Worm (Caenorhabditis elegans) whole organism, early embryonic: Measurements from ENCODE around the gene gst-37.

Source experiments
- B0310.2 ChIP-seq: sonication (generic microtip); optimal IDR thresholded peaks from 2 replicates; lab custom pipeline; 2016; ENCODE audit warnings: mild to moderate bottlenecking, missing genetic modification characterization, missing compliant biosample characterization
- aly-1 ChIP-seq: sonication (generic microtip); optimal IDR thresholded peaks from 2 replicates; lab custom pipeline; 2016; ENCODE audit warnings: missing genetic modification characterization, missing compliant biosample characterization
- ama-1 ChIP-seq: fragments of 150-350 bp; optimal IDR thresholded peaks from 2 replicates; lab custom pipeline; 2014
- ets-7 ChIP-seq: sonication (generic microtip); optimal IDR thresholded peaks from 2 replicates; lab custom pipeline; 2016; ENCODE audit warnings: missing genotype, missing genetic modification characterization, missing compliant biosample characterization
- flt-1 ChIP-seq: fragments of 200-800 bp; sonication (Bioruptor generic); IDR thresholded peaks from 2 replicates; pipeline ENCODE4 v1.3.6; 2022; ENCODE audit warnings: missing genetic modification characterization, missing compliant biosample characterization
- hmbx-1 ChIP-seq: sonication (generic microtip); optimal IDR thresholded peaks from 2 replicates; lab custom pipeline; 2016; ENCODE audit warnings: mild to moderate bottlenecking, missing genetic modification characterization, missing compliant biosample characterization
- hmg-4 ChIP-seq: fragments of 200-800 bp; sonication (Bioruptor generic); optimal IDR thresholded peaks from 2 replicates; lab custom pipeline; 2018; ENCODE audit warnings: mild to moderate bottlenecking, missing genetic modification characterization, missing compliant biosample characterization
- hnd-1 ChIP-seq: sonication (generic microtip); optimal IDR thresholded peaks from 2 replicates; lab custom pipeline; 2016; ENCODE audit warnings: missing genetic modification characterization, missing compliant biosample characterization

- TF ChIP-seq ama-1 (lab: Kevin White, UChicago) (no peak), hnd-1 (tag; lab: Kevin White, UChicago) (no peak), ets-7 (tag; lab: Kevin White, UChicago) (no peak), hmg-4 (no peak), flt-1 (GFP tag; lab: Robert Waterston, UW) (no peak), aly-1 (tag; lab: Kevin White, UChicago) (no peak), B0310.2 (tag; lab: Kevin White, UChicago) (no peak), hmbx-1 (tag; lab: Kevin White, UChicago) (no peak)
Observed at ce11 chrV:1920105-1920504, 1.3 kb upstream of the gst-37 start, which contains the start of gene Y32G9A.12.
